Worm (Caenorhabditis elegans) whole organism, L4/young adult: ENCODE measurements around the gene ZK593.2.
"Not testable (repeated sequence)": the region's sequence is repeated elsewhere in the genome, so short reads cannot be mapped to it uniquely, and the experiment has no call there.

Experiments used
- W03F9.2 ChIP-seq: fragments of 150-350 bp; optimal IDR thresholded peaks from 2 replicates; lab custom pipeline; 2014; ENCODE audit warnings: missing biosample characterization, missing genetic modification characterization
- dao-5 ChIP-seq: sonication (generic microtip); optimal IDR thresholded peaks from 2 replicates; lab custom pipeline; 2016; ENCODE audit warnings: missing genotype, missing genetic modification characterization, moderate library complexity, missing compliant biosample characterization
- him-1 ChIP-seq: sonication (generic microtip); optimal IDR thresholded peaks from 2 replicates; lab custom pipeline; 2016; ENCODE audit warnings: missing genotype, missing genetic modification reagents, missing genetic modification characterization, missing compliant biosample characterization

ZK593.2 gene

ce11 chrIV:10951997-10952396, 38.8 kb downstream of the ZK593.2 start, which contains the start of gene Y69E1A.3:
Gene Y69E1A.3 (plus strand): TSS chrIV:10952297.
- no peak for TF ChIP-seq dao-5

ce11 chrIV:10954955-10955354, 41.8 kb downstream of the ZK593.2 start, which contains the start of gene Y69E1A.4:
Gene Y69E1A.4 (plus strand): TSS chrIV:10955255.
- not testable (repeated sequence) for TF ChIP-seq dao-5, him-1, W03F9.2

DNA sequence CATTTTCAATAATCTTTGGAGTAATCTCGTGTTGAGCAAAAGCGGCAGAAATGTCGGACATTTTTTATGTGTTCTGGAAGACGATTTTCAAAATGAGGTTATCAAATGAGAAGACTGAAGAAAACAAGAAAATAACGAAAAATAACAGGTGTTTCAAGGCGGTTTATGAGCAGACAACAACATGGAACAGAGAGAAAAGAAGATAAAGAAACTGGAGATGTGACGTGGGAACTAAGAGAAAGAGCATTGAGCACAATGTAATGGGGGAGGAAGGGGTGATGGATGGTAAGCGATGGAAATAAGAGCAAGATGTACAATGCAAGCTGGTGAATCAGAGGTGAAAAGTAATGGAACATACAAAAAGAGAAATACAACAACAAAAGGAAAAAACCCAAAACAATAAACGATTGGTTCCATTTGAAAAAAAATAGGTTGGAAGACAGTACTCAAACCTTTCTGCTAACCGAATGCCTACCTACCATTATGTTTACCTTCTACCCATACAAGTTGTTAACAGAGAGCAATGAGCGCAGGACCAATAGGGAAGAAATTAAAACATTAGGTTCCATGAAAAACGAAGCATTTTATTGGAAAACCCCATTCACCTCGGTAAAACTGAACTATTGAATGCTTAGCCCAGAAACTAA, 44.5 kb downstream of the ZK593.2 start, which contains the start of gene Y69E1A.5:
TSS of gene Y69E1A.5 (minus strand) at position 73 of the 647 bp plus-strand sequence.
- TF ChIP-seq dao-5 (no peak), W03F9.2 (no peak), him-1 (no peak)

DNA sequence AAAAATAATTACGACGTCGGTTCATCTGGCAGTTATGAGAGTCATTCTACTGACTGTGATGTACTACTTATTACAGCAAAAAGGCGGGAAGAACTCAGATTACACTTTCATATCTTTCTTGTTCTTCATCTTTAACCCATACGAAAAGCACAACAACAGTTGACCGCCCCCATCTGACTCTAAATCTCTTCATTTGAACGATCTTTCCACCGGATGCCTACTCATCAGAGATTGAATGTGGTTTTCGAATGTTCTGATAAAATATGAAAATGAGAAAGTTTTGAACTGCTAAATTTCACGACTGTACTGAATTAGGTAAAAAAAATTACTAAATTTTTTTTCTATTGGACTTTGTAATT, 45.0 kb downstream of the ZK593.2 start, which contains the start of gene sri-19:
TSS of gene sri-19 (plus strand) at position 143 of the 359 bp plus-strand sequence.
- TF ChIP-seq him-1: no peak
